Worm (Caenorhabditis elegans) whole organism, mixed stage, embryonic: ENCODE measurements around the gene fbxa-77.

Source experiments
- elt-1 ChIP-seq: sonication (generic microtip); optimal IDR thresholded peaks from 2 replicates; lab custom pipeline; 2017; ENCODE audit warnings: missing genetic modification characterization, mild to moderate bottlenecking, missing compliant biosample characterization, antibody characterized with exemption, moderate library complexity, borderline replicate concordance; ENCODE audit not compliant: insufficient read depth
- pha-4 ChIP-seq: fragments of 150-350 bp; optimal IDR thresholded peaks from 2 replicates; lab custom pipeline; 2018; ENCODE audit warnings: missing biosample characterization, missing genetic modification reagents, missing genetic modification characterization

- TF ChIP-seq pha-4 (tag; lab: Kevin White, UChicago) (no peak), elt-1 (no peak)
Measured at ce11 chrIII:1288473-1289056, 39.3 kb downstream of the fbxa-77 start, which contains the start of gene fbxa-50.
